Worm (Caenorhabditis elegans) whole organism, L4 larva: ENCODE results near the gene arrd-11.
A peak's percentile ranks its signal among the peaks of the same experiment; 100 is the strongest.

Experiments used
- F10B5.3 ChIP-seq: sonication (generic microtip); optimal IDR thresholded peaks from 2 replicates; lab custom pipeline; 2016; ENCODE audit warnings: mild to moderate bottlenecking, missing genetic modification characterization, missing compliant biosample characterization
- F49E8.2 ChIP-seq: sonication (generic microtip); optimal IDR thresholded peaks from 2 replicates; lab custom pipeline; 2016; ENCODE audit warnings: missing compliant biosample characterization, mild to moderate bottlenecking, missing genetic modification characterization, borderline replicate concordance
- T26A8.4 ChIP-seq: fragments of 200-800 bp; sonication (Bioruptor generic); IDR thresholded peaks from 2 replicates; pipeline ENCODE4 v1.3.6; 2022; ENCODE audit warnings: missing genetic modification characterization, missing compliant biosample characterization
- Y48G9A.11 ChIP-seq: fragments of 200-800 bp; sonication (Bioruptor generic); IDR thresholded peaks from 2 replicates; pipeline ENCODE4 v1.3.6; 2022; ENCODE audit warnings: missing genetic modification reagents, missing genetic modification characterization, missing compliant biosample characterization
- Y5F2A.4 ChIP-seq: fragments of 200-800 bp; sonication (Bioruptor generic); optimal IDR thresholded peaks from 2 replicates; lab custom pipeline; 2018; ENCODE audit warnings: mild to moderate bottlenecking, missing genetic modification characterization, missing compliant biosample characterization
- aly-2 ChIP-seq: sonication (generic microtip); optimal IDR thresholded peaks from 2 replicates; lab custom pipeline; 2018; ENCODE audit warnings: missing biosample characterization, missing genetic modification characterization
- ceh-28 ChIP-seq: fragments of 150-350 bp; optimal IDR thresholded peaks from 2 replicates; lab custom pipeline; 2014; ENCODE audit warnings: missing biosample characterization, missing genetic modification reagents, missing genetic modification characterization
- ceh-62 ChIP-seq: sonication (generic microtip); optimal IDR thresholded peaks from 2 replicates; lab custom pipeline; 2017; ENCODE audit warnings: missing biosample characterization, missing genetic modification characterization
- cey-2 ChIP-seq: sonication (generic microtip); optimal IDR thresholded peaks from 3 replicates; lab custom pipeline; 2017; ENCODE audit warnings: missing genetic modification characterization, mild to moderate bottlenecking, missing compliant biosample characterization, antibody characterized with exemption, borderline replicate concordance; ENCODE audit not compliant: insufficient read depth
- ctbp-1 ChIP-seq: fragments of 200-800 bp; sonication (Bioruptor generic); IDR thresholded peaks from 2 replicates; pipeline ENCODE4 v1.3.6; 2022; ENCODE audit warnings: missing genetic modification reagents, missing genetic modification characterization, missing compliant biosample characterization
- daf-12 ChIP-seq: fragments of 150-350 bp; optimal IDR thresholded peaks from 2 replicates; lab custom pipeline; 2014; ENCODE audit warnings: missing biosample characterization, missing genetic modification reagents, missing genetic modification characterization
- daf-16 ChIP-seq, 3 experiments: sonication (generic microtip); optimal IDR thresholded peaks; 2 replicates each; lab custom pipeline; 2016 to 2017; ENCODE audit warnings: missing genetic modification characterization in 3 of 3, missing genetic modification reagents in 3 of 3, mild to moderate bottlenecking in 2 of 3, missing compliant biosample characterization in 2 of 3, missing biosample characterization in 1 of 3, moderate library complexity in 1 of 3
- daf-8 ChIP-seq: fragments of 200-800 bp; sonication (Bioruptor generic); IDR thresholded peaks from 2 replicates; pipeline ENCODE4 v1.3.6; 2022; ENCODE audit warnings: missing genetic modification characterization, missing compliant biosample characterization
- dmd-6 ChIP-seq: fragments of 200-800 bp; sonication (Bioruptor generic); IDR thresholded peaks from 2 replicates; pipeline ENCODE4 v1.3.6; 2022; ENCODE audit warnings: missing genetic modification reagents, missing genetic modification characterization, missing compliant biosample characterization
- dmd-9 ChIP-seq: fragments of 200-800 bp; sonication (Bioruptor generic); IDR thresholded peaks from 2 replicates; pipeline ENCODE4 v1.3.6; 2022; ENCODE audit warnings: missing genetic modification reagents, missing genetic modification characterization, missing compliant biosample characterization
- dve-1 ChIP-seq: sonication (generic microtip); optimal IDR thresholded peaks from 2 replicates; lab custom pipeline; 2017; ENCODE audit warnings: antibody characterized with exemption, mild to moderate bottlenecking, missing genetic modification characterization, missing compliant biosample characterization; ENCODE audit not compliant: insufficient read depth
- egl-43 ChIP-seq: fragments of 200-800 bp; sonication (Bioruptor generic); IDR thresholded peaks from 2 replicates; pipeline ENCODE4 v1.3.6; 2022; ENCODE audit warnings: missing genetic modification reagents, missing genetic modification characterization, missing compliant biosample characterization
- fos-1 ChIP-seq: fragments of 150-350 bp; optimal IDR thresholded peaks from 2 replicates; lab custom pipeline; 2014; ENCODE audit warnings: missing biosample characterization, missing genetic modification characterization
- hif-1 ChIP-seq, 2 experiments: sonication (generic microtip); optimal IDR thresholded peaks; 2 replicates each; lab custom pipeline; 2016 to 2017; ENCODE audit warnings: missing compliant biosample characterization in 2 of 2, missing genetic modification characterization in 2 of 2, missing genetic modification reagents in 2 of 2, missing genotype in 2 of 2, mild to moderate bottlenecking in 1 of 2
- hlh-11 ChIP-seq: fragments of 200-800 bp; sonication (Bioruptor generic); optimal IDR thresholded peaks from 2 replicates; lab custom pipeline; 2018; ENCODE audit warnings: mild to moderate bottlenecking, missing genetic modification characterization, missing compliant biosample characterization
- hlh-30 ChIP-seq: sonication (generic microtip); optimal IDR thresholded peaks from 2 replicates; lab custom pipeline; 2017; ENCODE audit warnings: antibody characterized with exemption, mild to moderate bottlenecking, missing genetic modification characterization, missing compliant biosample characterization; ENCODE audit not compliant: insufficient read depth
- lim-7 ChIP-seq: fragments of 200-800 bp; sonication (Bioruptor generic); IDR thresholded peaks from 2 replicates; pipeline ENCODE4 v1.3.6; 2022; ENCODE audit warnings: missing genetic modification characterization, missing compliant biosample characterization
- lsy-2 ChIP-seq, 2 experiments: fragments of 150-350 bp in 1 of 2; sonication (generic microtip) in 1 of 2; optimal IDR thresholded peaks; 2 replicates each; lab custom pipeline; 2014 to 2017; ENCODE audit warnings: missing biosample characterization in 2 of 2, missing genetic modification characterization in 2 of 2
- madf-5 ChIP-seq, 2 experiments: fragments of 200-800 bp; sonication (Bioruptor generic); IDR thresholded peaks; 2 replicates each; pipeline ENCODE4 v1.3.6; 2022; ENCODE audit warnings: missing compliant biosample characterization in 2 of 2, missing genetic modification characterization in 2 of 2
- madf-9 ChIP-seq: fragments of 200-800 bp; sonication (Bioruptor generic); conservative IDR thresholded peaks from 2 replicates; pipeline ENCODE4 v1.3.6; 2022; ENCODE audit warnings: missing genetic modification reagents, missing genetic modification characterization, missing compliant biosample characterization
- mdl-1 ChIP-seq, 2 experiments: fragments of 150-350 bp in 1 of 2; sonication (generic microtip) in 1 of 2; optimal IDR thresholded peaks; 2 replicates each; lab custom pipeline; 2014 to 2017; ENCODE audit warnings: missing biosample characterization in 2 of 2, missing genetic modification characterization in 2 of 2
- mes-2 ChIP-seq: sonication (generic microtip); optimal IDR thresholded peaks from 2 replicates; lab custom pipeline; 2016; ENCODE audit warnings: missing genotype, mild to moderate bottlenecking, missing genetic modification characterization, missing compliant biosample characterization; ENCODE audit not compliant: poor library complexity, severe bottlenecking
- nhr-10 ChIP-seq: fragments of 150-350 bp; optimal IDR thresholded peaks from 2 replicates; lab custom pipeline; 2014; ENCODE audit warnings: missing biosample characterization, missing genetic modification characterization
- nhr-102 ChIP-seq: sonication (generic microtip); optimal IDR thresholded peaks from 2 replicates; lab custom pipeline; 2016; ENCODE audit warnings: mild to moderate bottlenecking, missing genetic modification characterization, moderate library complexity, missing compliant biosample characterization
- nhr-237 ChIP-seq: sonication (generic microtip); optimal IDR thresholded peaks from 2 replicates; lab custom pipeline; 2017; ENCODE audit warnings: missing biosample characterization, missing genetic modification characterization
- nhr-28 ChIP-seq: fragments of 150-350 bp; optimal IDR thresholded peaks from 2 replicates; lab custom pipeline; 2014; ENCODE audit warnings: missing biosample characterization, missing genetic modification characterization
- nhr-42 ChIP-seq: fragments of 200-800 bp; sonication (Bioruptor generic); IDR thresholded peaks from 2 replicates; pipeline ENCODE4 v1.3.6; 2022; ENCODE audit warnings: missing genetic modification characterization, missing compliant biosample characterization
- nhr-48 ChIP-seq: sonication (generic microtip); optimal IDR thresholded peaks from 2 replicates; lab custom pipeline; 2016; ENCODE audit warnings: mild to moderate bottlenecking, missing genetic modification characterization, missing compliant biosample characterization
- nhr-76 ChIP-seq: fragments of 150-350 bp; optimal IDR thresholded peaks from 2 replicates; lab custom pipeline; 2014; ENCODE audit warnings: missing biosample characterization, missing genetic modification characterization
- nhr-77 ChIP-seq: fragments of 150-350 bp; optimal IDR thresholded peaks from 2 replicates; lab custom pipeline; 2014; ENCODE audit warnings: missing biosample characterization, missing genetic modification characterization
- saeg-2 ChIP-seq: fragments of 200-800 bp; sonication (Bioruptor generic); IDR thresholded peaks from 2 replicates; pipeline ENCODE4 v1.3.6; 2022; ENCODE audit warnings: missing genetic modification reagents, missing genetic modification characterization, missing compliant biosample characterization
- set-16 ChIP-seq: fragments of 200-800 bp; sonication (Bioruptor generic); IDR thresholded peaks from 2 replicates; pipeline ENCODE4 v1.3.6; 2022; ENCODE audit warnings: missing genetic modification reagents, missing genetic modification characterization, missing compliant biosample characterization
- skn-1 ChIP-seq: fragments of 150-350 bp; optimal IDR thresholded peaks from 2 replicates; lab custom pipeline; 2014; ENCODE audit warnings: missing biosample characterization, missing genetic modification characterization
- snpc-1.2 ChIP-seq: fragments of 200-800 bp; sonication (Bioruptor generic); IDR thresholded peaks from 2 replicates; pipeline ENCODE4 v1.3.6; 2022; ENCODE audit warnings: missing genetic modification reagents, missing genetic modification characterization, missing compliant biosample characterization
- snpc-4 ChIP-seq: fragments of 150-350 bp; optimal IDR thresholded peaks from 2 replicates; lab custom pipeline; 2014; ENCODE audit warnings: missing biosample characterization, missing genetic modification characterization
- spr-1 ChIP-seq: sonication (generic microtip); optimal IDR thresholded peaks from 2 replicates; lab custom pipeline; 2016; ENCODE audit warnings: mild to moderate bottlenecking, missing genetic modification characterization, missing compliant biosample characterization
- tra-1 ChIP-seq: fragments of 200-800 bp; sonication (Bioruptor generic); IDR thresholded peaks from 2 replicates; pipeline ENCODE4 v1.3.6; 2022; ENCODE audit warnings: missing genetic modification reagents, missing genetic modification characterization, missing compliant biosample characterization
- unc-62 ChIP-seq, 3 experiments: fragments of 150-350 bp in 1 of 3; sonication (generic microtip); optimal IDR thresholded peaks in 2 of 3; peaks in 1 of 3; 1 replicate in 1 of 3; 2 replicates in 2 of 3; lab custom pipeline; 2014 to 2017; ENCODE audit warnings: missing biosample characterization in 3 of 3, missing genetic modification characterization in 3 of 3, missing genetic modification reagents in 3 of 3, missing genotype in 1 of 3
- zag-1 ChIP-seq: fragments of 150-350 bp; optimal IDR thresholded peaks from 2 replicates; lab custom pipeline; 2014; ENCODE audit warnings: missing biosample characterization, missing genetic modification characterization
- zfp-2 ChIP-seq: sonication (generic microtip); optimal IDR thresholded peaks from 2 replicates; lab custom pipeline; 2016; ENCODE audit warnings: mild to moderate bottlenecking, missing genetic modification characterization, missing compliant biosample characterization
- zfp-3 ChIP-seq: fragments of 200-800 bp; sonication (Bioruptor generic); conservative IDR thresholded peaks from 2 replicates; pipeline ENCODE4 v1.3.6; 2022; ENCODE audit warnings: missing genetic modification reagents, missing genetic modification characterization, missing compliant biosample characterization
- ztf-11 ChIP-seq: fragments of 150-350 bp; optimal IDR thresholded peaks from 2 replicates; lab custom pipeline; 2014; ENCODE audit warnings: missing biosample characterization, missing genetic modification characterization
- ztf-7 ChIP-seq: fragments of 150-350 bp; optimal IDR thresholded peaks from 2 replicates; lab custom pipeline; 2014; ENCODE audit warnings: missing biosample characterization, missing genetic modification characterization

Gene arrd-11

ce11 chrII:13717393-13718367 lies 45.5 kb upstream of the arrd-11 start:
- 0 out of 2 replicates have a peak, but pooled peaks have one; percentile 26 for TF ChIP-seq Y48G9A.11
- no peak for TF ChIP-seq ztf-11
- no peak for TF ChIP-seq nhr-237
- TF ChIP-seq zfp-3 (GFP tag; lab: Robert Waterston, UW): no peak
- no peak for TF ChIP-seq ztf-7 (tag; lab: Kevin White, UChicago)
- no peak for TF ChIP-seq T26A8.4
- TF ChIP-seq fos-1 (tag; lab: Kevin White, UChicago): no peak
- no peak for TF ChIP-seq spr-1
- no peak for TF ChIP-seq madf-9
- TF ChIP-seq nhr-28 (tag; lab: Kevin White, UChicago): no peak
- TF ChIP-seq ceh-62: no peak
- TF ChIP-seq daf-12 (tag; lab: Kevin White, UChicago): no peak
- TF ChIP-seq nhr-76 (tag; lab: Kevin White, UChicago): no peak
- no peak for TF ChIP-seq nhr-42 (GFP tag; lab: Robert Waterston, UW)
- TF ChIP-seq hif-1 (tag; optimal IDR thresholded peaks at IDR 0.05; lab: Kevin White, UChicago): no peak
- no peak for TF ChIP-seq snpc-4 (tag; lab: Kevin White, UChicago)
- TF ChIP-seq ceh-28: peak; percentile 98
- no peak for TF ChIP-seq zfp-2 (tag; lab: Kevin White, UChicago)
- TF ChIP-seq nhr-77 (tag; lab: Kevin White, UChicago): no peak
- TF ChIP-seq Y5F2A.4 (GFP tag; lab: Kevin White, UChicago): no peak
- TF ChIP-seq skn-1: no peak
- TF ChIP-seq set-16: no peak
- TF ChIP-seq dmd-6: peak; percentile 13; the same call in 1 of the 2 replicates
- TF ChIP-seq ctbp-1 (GFP tag; lab: Robert Waterston, UW): no peak
- TF ChIP-seq dmd-9: no peak
- TF ChIP-seq saeg-2 (GFP tag; lab: Robert Waterston, UW): no peak
- no peak for TF ChIP-seq aly-2 (tag; lab: Kevin White, UChicago)
- TF ChIP-seq lsy-2 (tag; optimal IDR thresholded peaks at IDR 0.05; lab: Kevin White, UChicago): no peak
- no peak for TF ChIP-seq hlh-11 (tag; lab: Kevin White, UChicago)
- TF ChIP-seq daf-8: no peak
- TF ChIP-seq zag-1 (tag; lab: Kevin White, UChicago): no peak
- no peak for TF ChIP-seq daf-16 (GFP tag; optimal IDR thresholded peaks at IDR 0.05; lab: Kevin White, UChicago)
- no peak for TF ChIP-seq daf-16 (tag; optimal IDR thresholded peaks at IDR 0.05; lab: Kevin White, UChicago)
- TF ChIP-seq F49E8.2 (tag; lab: Kevin White, UChicago): peak; percentile 73
- no peak for TF ChIP-seq F10B5.3 (tag; lab: Kevin White, UChicago)
- no peak for TF ChIP-seq nhr-10 (tag; lab: Kevin White, UChicago)
- no peak for TF ChIP-seq dve-1
- TF ChIP-seq snpc-1.2 (GFP tag; lab: Robert Waterston, UW): 0 out of 2 replicates have a peak, but pooled peaks have one; percentile 52
- TF ChIP-seq madf-5 (GFP tag; IDR thresholded peaks at IDR 0.05; lab: Robert Waterston, UW): no peak
- TF ChIP-seq mes-2 (tag; lab: Kevin White, UChicago): no peak
- no peak for TF ChIP-seq unc-62 (GFP tag; optimal IDR thresholded peaks at IDR 0.05 in 1 of 2; lab: Kevin White, UChicago)
- no peak for TF ChIP-seq unc-62 (tag; optimal IDR thresholded peaks at IDR 0.05; lab: Kevin White, UChicago)
- no peak for TF ChIP-seq nhr-48 (tag; lab: Kevin White, UChicago)
- TF ChIP-seq lim-7 (GFP tag; lab: Robert Waterston, UW): no peak
- TF ChIP-seq mdl-1 (tag; optimal IDR thresholded peaks at IDR 0.05; lab: Kevin White, UChicago): no peak
- TF ChIP-seq cey-2 (tag; lab: Kevin White, UChicago): no peak
- no peak for TF ChIP-seq nhr-102 (tag; lab: Kevin White, UChicago)
- TF ChIP-seq hlh-30 (tag; lab: Kevin White, UChicago): no peak
- TF ChIP-seq egl-43 (GFP tag; lab: Robert Waterston, UW): peak; percentile 58; the same call in 1 of the 2 replicates
- no peak for TF ChIP-seq tra-1 (GFP tag; lab: Robert Waterston, UW)
